Fruit fly (Drosophila melanogaster) whole organism, prepupa: ENCODE data around the gene MED20.

ENCODE experiments used
- Blimp-1 ChIP-seq: fragments of 200-800 bp; sonication (Bioruptor generic); optimal IDR thresholded peaks from 3 replicates; lab custom pipeline; 2017; ENCODE audit warnings: missing biosample characterization, missing genetic modification characterization, mild to moderate bottlenecking, moderate library complexity, missing genetic modification reagents
- CG10631 ChIP-seq: fragments of 200-800 bp; sonication (Bioruptor generic); optimal IDR thresholded peaks from 2 replicates; lab custom pipeline; 2016; ENCODE audit warnings: missing biosample characterization, missing genetic modification characterization
- CG10669 ChIP-seq: fragments of 200-800 bp; sonication (Bioruptor generic); optimal IDR thresholded peaks from 3 replicates; lab custom pipeline; 2018; ENCODE audit warnings: missing biosample characterization, mild to moderate bottlenecking, missing genetic modification characterization, moderate library complexity
- CG6276 ChIP-seq: fragments of 200-800 bp; sonication (Bioruptor generic); optimal IDR thresholded peaks from 2 replicates; lab custom pipeline; 2017; ENCODE audit warnings: missing biosample characterization, mild to moderate bottlenecking, missing genetic modification characterization
- Hr39 ChIP-seq: fragments of 200-800 bp; sonication (Bioruptor generic); optimal IDR thresholded peaks from 2 replicates; lab custom pipeline; 2016; ENCODE audit warnings: missing biosample characterization, missing genetic modification characterization

DNA sequence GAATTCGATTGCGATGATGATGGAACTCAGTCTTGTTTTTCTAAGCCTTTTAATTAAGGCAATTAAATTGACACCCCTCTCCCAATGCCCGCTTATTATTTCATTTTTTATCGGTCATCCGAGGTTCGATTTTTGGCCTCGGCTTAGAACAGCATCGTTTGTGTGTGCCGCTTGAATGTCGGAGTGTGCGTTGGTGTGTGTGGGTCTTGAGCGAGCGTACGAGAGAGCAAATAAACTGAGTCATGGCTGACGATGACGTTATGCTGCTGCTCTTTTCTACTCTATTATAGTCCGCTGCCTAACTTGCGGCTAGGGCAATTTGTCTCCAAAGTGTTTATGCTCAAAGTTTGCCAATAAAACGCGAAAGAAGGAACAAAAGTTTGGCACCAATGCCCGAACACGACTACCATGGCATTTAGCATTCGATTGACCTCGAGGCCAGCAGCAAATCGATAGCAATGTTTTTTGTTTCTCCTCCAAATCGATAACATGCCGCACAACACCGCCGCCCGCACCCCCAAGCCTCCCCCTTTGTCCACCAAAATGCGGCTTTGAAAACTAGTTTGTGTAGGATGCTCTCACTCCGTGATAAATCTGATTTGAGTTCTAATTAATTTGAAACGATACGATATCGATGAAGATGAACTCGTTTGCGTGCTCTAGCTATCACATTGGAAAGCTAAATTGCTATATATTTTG, 13.0 kb upstream of the MED20 start:
- TF ChIP-seq CG10631 (GFP tag; lab: Kevin White, UChicago) (no peak), CG6276 (no peak), Blimp-1 (GFP tag; lab: Kevin White, UChicago) (no peak), Hr39 (GFP tag; lab: Kevin White, UChicago) (no peak), CG10669 (no peak)
